Worm (Caenorhabditis elegans) whole organism, mixed stage, embryonic: Measurements from ENCODE around the gene F26F2.7.

Experiments
- M03D4.4 ChIP-seq: sonication (generic microtip); optimal IDR thresholded peaks from 2 replicates; lab custom pipeline; 2017; ENCODE audit warnings: mild to moderate bottlenecking, missing genetic modification characterization, missing compliant biosample characterization
- bed-3 ChIP-seq: fragments of 200-800 bp; sonication (Bioruptor generic); optimal IDR thresholded peaks from 3 replicates; lab custom pipeline; 2018; ENCODE audit warnings: mild to moderate bottlenecking, missing genetic modification characterization, moderate library complexity, missing compliant biosample characterization
- blmp-1 ChIP-seq: fragments of 150-350 bp; optimal IDR thresholded peaks from 2 replicates; lab custom pipeline; 2014; ENCODE audit warnings: missing biosample characterization, missing genetic modification characterization
- ceh-39 ChIP-seq: fragments of 150-350 bp; optimal IDR thresholded peaks from 2 replicates; lab custom pipeline; 2014; ENCODE audit warnings: missing biosample characterization, missing genetic modification characterization
- ceh-43 ChIP-seq: fragments of 200-800 bp; sonication (Bioruptor generic); optimal IDR thresholded peaks from 2 replicates; lab custom pipeline; 2018; ENCODE audit warnings: mild to moderate bottlenecking, missing genetic modification characterization, moderate library complexity, missing compliant biosample characterization
- ceh-83 ChIP-seq: fragments of 200-800 bp; sonication (Bioruptor generic); optimal IDR thresholded peaks from 2 replicates; lab custom pipeline; 2018; ENCODE audit warnings: mild to moderate bottlenecking, missing genetic modification characterization, missing compliant biosample characterization
- ces-1 ChIP-seq: fragments of 150-350 bp; optimal IDR thresholded peaks from 2 replicates; lab custom pipeline; 2014; ENCODE audit warnings: missing biosample characterization, missing genetic modification reagents, missing genetic modification characterization
- cnd-1 ChIP-seq: fragments of 200-800 bp; sonication (Bioruptor generic); optimal IDR thresholded peaks from 2 replicates; lab custom pipeline; 2018; ENCODE audit warnings: mild to moderate bottlenecking, missing genetic modification characterization, missing compliant biosample characterization
- drap-1 ChIP-seq: fragments of 200-800 bp; sonication (Bioruptor generic); optimal IDR thresholded peaks from 3 replicates; lab custom pipeline; 2018; ENCODE audit warnings: mild to moderate bottlenecking, missing genetic modification characterization, missing compliant biosample characterization
- elt-1 ChIP-seq: sonication (generic microtip); optimal IDR thresholded peaks from 2 replicates; lab custom pipeline; 2017; ENCODE audit warnings: missing genetic modification characterization, mild to moderate bottlenecking, missing compliant biosample characterization, antibody characterized with exemption, moderate library complexity, borderline replicate concordance; ENCODE audit not compliant: insufficient read depth
- elt-3 ChIP-seq: fragments of 150-350 bp; optimal IDR thresholded peaks from 2 replicates; lab custom pipeline; 2014; ENCODE audit warnings: missing biosample characterization, missing genetic modification characterization
- flh-1 ChIP-seq: fragments of 200-800 bp; sonication (Bioruptor generic); optimal IDR thresholded peaks from 2 replicates; lab custom pipeline; 2018; ENCODE audit warnings: mild to moderate bottlenecking, missing genetic modification characterization, moderate library complexity, missing compliant biosample characterization
- ham-2 ChIP-seq: fragments of 200-800 bp; sonication (Bioruptor generic); optimal IDR thresholded peaks from 2 replicates; lab custom pipeline; 2018; ENCODE audit warnings: mild to moderate bottlenecking, missing genetic modification characterization, missing compliant biosample characterization
- hlh-1 ChIP-seq: fragments of 150-350 bp; optimal IDR thresholded peaks from 2 replicates; lab custom pipeline; 2014; ENCODE audit warnings: missing biosample characterization, missing genetic modification reagents, missing genetic modification characterization
- lin-13 ChIP-seq: fragments of 150-350 bp; optimal IDR thresholded peaks from 2 replicates; lab custom pipeline; 2014; ENCODE audit warnings: missing biosample characterization, missing genetic modification characterization
- lin-32 ChIP-seq: fragments of 200-800 bp; sonication (Bioruptor generic); optimal IDR thresholded peaks from 2 replicates; lab custom pipeline; 2018; ENCODE audit warnings: mild to moderate bottlenecking, missing genetic modification characterization, missing compliant biosample characterization
- lsy-2 ChIP-seq: fragments of 150-350 bp; optimal IDR thresholded peaks from 2 replicates; lab custom pipeline; 2014; ENCODE audit warnings: missing biosample characterization, missing genetic modification characterization
- mab-5 ChIP-seq: fragments of 150-350 bp; optimal IDR thresholded peaks from 2 replicates; lab custom pipeline; 2014; ENCODE audit warnings: missing biosample characterization, missing genetic modification characterization
- mep-1 ChIP-seq: fragments of 150-350 bp; optimal IDR thresholded peaks from 2 replicates; lab custom pipeline; 2017; ENCODE audit warnings: missing biosample characterization, missing genetic modification reagents, missing genetic modification characterization, inconsistent platforms
- mls-2 ChIP-seq: sonication (generic microtip); optimal IDR thresholded peaks from 2 replicates; lab custom pipeline; 2016; ENCODE audit warnings: mild to moderate bottlenecking, missing genetic modification characterization, moderate library complexity, missing compliant biosample characterization
- nhr-12 ChIP-seq: fragments of 150-350 bp; optimal IDR thresholded peaks from 2 replicates; lab custom pipeline; 2014; ENCODE audit warnings: missing biosample characterization, missing genetic modification characterization
- nhr-2 ChIP-seq: fragments of 150-350 bp; optimal IDR thresholded peaks from 2 replicates; lab custom pipeline; 2014; ENCODE audit warnings: missing biosample characterization, missing genetic modification characterization
- nhr-237 ChIP-seq: fragments of 150-350 bp; optimal IDR thresholded peaks from 2 replicates; lab custom pipeline; 2014; ENCODE audit warnings: missing biosample characterization, missing genetic modification characterization
- nhr-28 ChIP-seq: fragments of 150-350 bp; optimal IDR thresholded peaks from 2 replicates; lab custom pipeline; 2014; ENCODE audit warnings: missing biosample characterization, missing genetic modification characterization
- nhr-76 ChIP-seq: sonication (generic microtip); optimal IDR thresholded peaks from 2 replicates; lab custom pipeline; 2017; ENCODE audit warnings: missing biosample characterization, missing genetic modification characterization
- pha-4 ChIP-seq: fragments of 150-350 bp; optimal IDR thresholded peaks from 2 replicates; lab custom pipeline; 2018; ENCODE audit warnings: missing biosample characterization, missing genetic modification reagents, missing genetic modification characterization
- sem-2 ChIP-seq: fragments of 200-800 bp; sonication (Bioruptor generic); optimal IDR thresholded peaks from 2 replicates; lab custom pipeline; 2018; ENCODE audit warnings: mild to moderate bottlenecking, missing genetic modification characterization, missing compliant biosample characterization
- snpc-4 ChIP-seq: fragments of 150-350 bp; optimal IDR thresholded peaks from 2 replicates; lab custom pipeline; 2014; ENCODE audit warnings: missing biosample characterization, missing genetic modification characterization
- sptf-1 ChIP-seq: sonication (generic microtip); optimal IDR thresholded peaks from 2 replicates; lab custom pipeline; 2017; ENCODE audit warnings: mild to moderate bottlenecking, missing genetic modification characterization, moderate library complexity, missing compliant biosample characterization
- tbx-8 ChIP-seq: fragments of 200-800 bp; sonication (Bioruptor generic); optimal IDR thresholded peaks from 2 replicates; lab custom pipeline; 2018; ENCODE audit warnings: mild to moderate bottlenecking, missing genetic modification characterization, moderate library complexity, missing compliant biosample characterization
- unc-120 ChIP-seq: sonication (generic microtip); optimal IDR thresholded peaks from 2 replicates; lab custom pipeline; 2017; ENCODE audit warnings: missing genetic modification characterization, missing compliant biosample characterization; ENCODE audit not compliant: poor library complexity, severe bottlenecking
- unc-39 ChIP-seq: fragments of 150-350 bp; optimal IDR thresholded peaks from 2 replicates; lab custom pipeline; 2014; ENCODE audit warnings: missing biosample characterization, missing genetic modification characterization
- unc-62 ChIP-seq: fragments of 150-350 bp; optimal IDR thresholded peaks from 2 replicates; lab custom pipeline; 2014; ENCODE audit warnings: missing biosample characterization, missing genetic modification reagents, missing genetic modification characterization
- zip-8 ChIP-seq: fragments of 150-350 bp; optimal IDR thresholded peaks from 2 replicates; lab custom pipeline; 2014; ENCODE audit warnings: missing biosample characterization, missing genetic modification characterization
- ztf-11 ChIP-seq: fragments of 150-350 bp; optimal IDR thresholded peaks from 2 replicates; lab custom pipeline; 2014; ENCODE audit warnings: missing biosample characterization, missing genetic modification characterization

The F26F2.7 gene

ce11 chrV:20580511-20581040 is at the start of gene F26F2.7:
TSS of gene F26F2.7 (plus strand) at chrV:20580990.
- peak; percentile 95 for TF ChIP-seq sptf-1 (tag; lab: Kevin White, UChicago)
- TF ChIP-seq tbx-8 (GFP tag; lab: Kevin White, UChicago) = no peak
- peak; percentile 70 for TF ChIP-seq lin-13
- peak; percentile 77 for TF ChIP-seq ces-1 (GFP tag; lab: Kevin White, UChicago)
- no peak for TF ChIP-seq nhr-76 (tag; lab: Kevin White, UChicago)
- TF ChIP-seq unc-39 (tag; lab: Kevin White, UChicago) = no peak
- peak; percentile 23 for TF ChIP-seq hlh-1 (tag; lab: Kevin White, UChicago)
- TF ChIP-seq drap-1 (GFP tag; lab: Kevin White, UChicago) = peak; percentile 71
- no peak for TF ChIP-seq elt-1 (tag; lab: Kevin White, UChicago)
- TF ChIP-seq bed-3 (GFP tag; lab: Kevin White, UChicago) = no peak
- TF ChIP-seq cnd-1 (tag; lab: Kevin White, UChicago) = peak; percentile 48
- peak; percentile 53 for TF ChIP-seq M03D4.4 (tag; lab: Kevin White, UChicago)
- peak; percentile 34 for TF ChIP-seq ceh-43 (GFP tag; lab: Kevin White, UChicago)
- peak; percentile 17 for TF ChIP-seq lin-32 (GFP tag; lab: Kevin White, UChicago)
- no peak for TF ChIP-seq nhr-237 (tag; lab: Kevin White, UChicago)
- TF ChIP-seq mep-1 (tag; lab: Kevin White, UChicago) = peak; percentile 74
- no peak for TF ChIP-seq ztf-11
- no peak for TF ChIP-seq unc-120 (tag; lab: Kevin White, UChicago)
- TF ChIP-seq sem-2 (GFP tag; lab: Kevin White, UChicago) = no peak
- TF ChIP-seq lsy-2 (tag; lab: Kevin White, UChicago) = peak; percentile 57
- no peak for TF ChIP-seq snpc-4 (tag; lab: Kevin White, UChicago)
- peak; percentile 23 for TF ChIP-seq pha-4 (tag; lab: Kevin White, UChicago)
- no peak for TF ChIP-seq nhr-2
- TF ChIP-seq ceh-83 (GFP tag; lab: Kevin White, UChicago) = peak; percentile 61
- no peak for TF ChIP-seq nhr-12 (tag; lab: Kevin White, UChicago)
- no peak for TF ChIP-seq nhr-28
- no peak for TF ChIP-seq unc-62 (GFP tag; lab: Kevin White, UChicago)
- no peak for TF ChIP-seq ham-2 (GFP tag; lab: Kevin White, UChicago)
- no peak for TF ChIP-seq elt-3 (tag; lab: Kevin White, UChicago)
- no peak for TF ChIP-seq zip-8 (tag; lab: Kevin White, UChicago)
- peak; percentile 12 for TF ChIP-seq ceh-39 (tag; lab: Kevin White, UChicago)
- TF ChIP-seq blmp-1 (tag; lab: Kevin White, UChicago) = no peak
- peak; percentile 67 for TF ChIP-seq mls-2 (tag; lab: Kevin White, UChicago)
- no peak for TF ChIP-seq flh-1 (GFP tag; lab: Kevin White, UChicago)
- peak; percentile 45 for TF ChIP-seq mab-5 (tag; lab: Kevin White, UChicago)

- TF ChIP-seq ces-1 (GFP tag; lab: Kevin White, UChicago) (peak; percentile 15), elt-3 (tag; lab: Kevin White, UChicago) (no peak)
Measured at ce11 chrV:20534072-20534471, 46.7 kb upstream of the F26F2.7 start, which contains the start of gene famh-161. TSS of gene famh-161 (minus strand) at chrV:20534172.

ce11 chrV:20536208-20536607 is 44.6 kb upstream of the F26F2.7 start, which contains the start of gene Y38H6C.15:
TSS of gene Y38H6C.15 (minus strand) at chrV:20536308.
- TF ChIP-seq mep-1 (tag; lab: Kevin White, UChicago) (no peak), unc-120 (tag; lab: Kevin White, UChicago) (no peak)
- TF ChIP-seq, all 35 proteins: peak for 0

- TF ChIP-seq ceh-83 (GFP tag; lab: Kevin White, UChicago) = no peak
- TF ChIP-seq blmp-1 (tag; lab: Kevin White, UChicago) = no peak
- TF ChIP-seq elt-1 (tag; lab: Kevin White, UChicago) = no peak
- no peak for TF ChIP-seq zip-8 (tag; lab: Kevin White, UChicago)
Measured at ce11 chrV:20539055-20539454, 41.7 kb upstream of the F26F2.7 start, which contains the start of gene Y38H6C.16. TSS of gene Y38H6C.16 (minus strand) at chrV:20539347.
